Fruit fly (Drosophila melanogaster): ENCODE measurements around the gene Ulp1.

Gene Ulp1

dm6 chrX:19247200-19248052 is 39.4 kb upstream of the Ulp1 start, which contains the start of gene CG7992 (continued):
- no peak for TF ChIP-seq CG2129 (GFP tag; IDR thresholded peaks at IDR 0.05; ENCODE audit: partially characterized antibody)
- peak; percentile 51; the same call in 1 of the 2 replicates for TF ChIP-seq CG14441 (GFP tag; IDR thresholded peaks at IDR 0.05)
- no peak for TF ChIP-seq ERR (GFP tag; optimal IDR thresholded peaks at IDR 0.05)
- TF ChIP-seq Gsc (GFP tag; IDR thresholded peaks at IDR 0.05) = no peak
- no peak for TF ChIP-seq Elba2 (GFP tag; optimal IDR thresholded peaks at IDR 0.05)
- TF ChIP-seq PHDP (tag; optimal IDR thresholded peaks at IDR 0.05) = peak; percentile 56
- 0 out of 2 replicates have a peak, but pooled peaks have one; percentile 13 for TF ChIP-seq stc (GFP tag; IDR thresholded peaks at IDR 0.05)
- TF ChIP-seq bigmax (GFP tag; optimal IDR thresholded peaks at IDR 0.05) = no peak
- no peak for TF ChIP-seq CG33557 (GFP tag; optimal IDR thresholded peaks at IDR 0.05)
- peak; percentile 75 for TF ChIP-seq CG7839 (tag; optimal IDR thresholded peaks at IDR 0.05)
- no peak for TF ChIP-seq CG31388 (GFP tag; optimal IDR thresholded peaks at IDR 0.05)
- peak; percentile 57; the same call in 2 of the 3 replicates for TF ChIP-seq CG11695 (GFP tag; IDR thresholded peaks at IDR 0.05)
- TF ChIP-seq CG10543 (GFP tag; optimal IDR thresholded peaks at IDR 0.05) = peak; percentile 31
- no peak for TF ChIP-seq ase (GFP tag; IDR thresholded peaks at IDR 0.05)
- TF ChIP-seq cato (GFP tag; optimal IDR thresholded peaks at IDR 0.05; ENCODE audit: borderline replicate concordance) = no peak
- TF ChIP-seq CG1832 (GFP tag; optimal IDR thresholded peaks at IDR 0.05) = no peak
- peak; percentile 73 for TF ChIP-seq dmrt99B (tag; optimal IDR thresholded peaks at IDR 0.05)
- TF ChIP-seq CkIIα-i1 (GFP tag; IDR thresholded peaks at IDR 0.05) = no peak
- TF ChIP-seq lov (optimal IDR thresholded peaks at IDR 0.05) = no peak
- no peak for TF ChIP-seq lov (GFP tag; IDR thresholded peaks at IDR 0.05)
- no peak for TF ChIP-seq gt (GFP tag; IDR thresholded peaks at IDR 0.05)
- no peak for TF ChIP-seq jigr1 (GFP tag; IDR thresholded peaks at IDR 0.05)
- no peak for TF ChIP-seq usp (GFP tag; optimal IDR thresholded peaks at IDR 0.05)
- TF ChIP-seq Bdp1 (GFP tag; optimal IDR thresholded peaks at IDR 0.05) = peak; percentile 23
- peak; percentile 26 for TF ChIP-seq Max (GFP tag; optimal IDR thresholded peaks at IDR 0.05)
- TF ChIP-seq vnd (GFP tag; IDR thresholded peaks at IDR 0.05; ENCODE audit: partially characterized antibody) = no peak
- TF ChIP-seq Dip3 (GFP tag; optimal IDR thresholded peaks at IDR 0.05) = peak; percentile 65
- TF ChIP-seq scrt (GFP tag; optimal IDR thresholded peaks at IDR 0.05) = peak; percentile 49
- TF ChIP-seq MESR4 (GFP tag; optimal IDR thresholded peaks at IDR 0.05) = no peak
- no peak for TF ChIP-seq Lim3 (GFP tag; IDR thresholded peaks at IDR 0.05)
- 0 out of 3 replicates have a peak, but pooled peaks have one; percentile 44 for TF ChIP-seq Mrtf (GFP tag; IDR thresholded peaks at IDR 0.05)
- peak; percentile 29 to 69 for TF ChIP-seq Hr51 (GFP tag; optimal IDR thresholded peaks at IDR 0.05)
- no peak for TF ChIP-seq CG12071 (GFP tag; optimal IDR thresholded peaks at IDR 0.05)
- TF ChIP-seq CG12299 (tag; optimal IDR thresholded peaks at IDR 0.05) = peak; percentile 43
- TF ChIP-seq ranshi (GFP tag; IDR thresholded peaks at IDR 0.05) = no peak
- peak; percentile 74 for TF ChIP-seq CHES-1-like (GFP tag; optimal IDR thresholded peaks at IDR 0.05)
- TF ChIP-seq z (GFP tag; IDR thresholded peaks at IDR 0.05) = no peak
- peak; percentile 92 for TF ChIP-seq mirr (GFP tag; optimal IDR thresholded peaks at IDR 0.05)
- no peak for TF ChIP-seq bowl (GFP tag; IDR thresholded peaks at IDR 0.05)
- TF ChIP-seq CG18011 (GFP tag; optimal IDR thresholded peaks at IDR 0.05) = peak; percentile 25
- TF ChIP-seq CG4424 (GFP tag; optimal IDR thresholded peaks at IDR 0.05) = peak; percentile 41
- TF ChIP-seq chif (GFP tag; optimal IDR thresholded peaks at IDR 0.05) = peak; percentile 47 to 52
- no peak for TF ChIP-seq CG11560 (tag; IDR thresholded peaks at IDR 0.05)
- no peak for TF ChIP-seq dan (GFP tag; IDR thresholded peaks at IDR 0.05)
- TF ChIP-seq CoRest (tag; optimal IDR thresholded peaks at IDR 0.05) = peak; percentile 71
- TF ChIP-seq CG32772 (GFP tag; IDR thresholded peaks at IDR 0.05) = peak; percentile 41; the same call in 1 of the 2 replicates
- no peak for TF ChIP-seq Sry-β (GFP tag; optimal IDR thresholded peaks at IDR 0.05)
- no peak for TF ChIP-seq CG7745 (tag; optimal IDR thresholded peaks at IDR 0.05)
- no peak for TF ChIP-seq nerfin-1 (tag; optimal IDR thresholded peaks at IDR 0.05)

All from whole organism, embryonic.